Worm (Caenorhabditis elegans) whole organism, L2 larva: ENCODE data around the gene clec-196.

ENCODE experiments used
- gmeb-1 ChIP-seq: fragments of 150-350 bp; optimal IDR thresholded peaks from 2 replicates; lab custom pipeline; 2014; ENCODE audit warnings: missing biosample characterization, missing genetic modification characterization
- skn-1 ChIP-seq: sonication (generic microtip); optimal IDR thresholded peaks from 2 replicates; lab custom pipeline; 2017; ENCODE audit warnings: missing biosample characterization, missing genetic modification characterization
- sma-3 ChIP-seq: sonication (generic microtip); optimal IDR thresholded peaks from 2 replicates; lab custom pipeline; 2016; ENCODE audit warnings: missing genetic modification reagents, missing genetic modification characterization, missing compliant biosample characterization

- no peak for TF ChIP-seq sma-3 (GFP tag; lab: Kevin White, UChicago)
- no peak for TF ChIP-seq skn-1
- no peak for TF ChIP-seq gmeb-1 (tag; lab: Kevin White, UChicago)
These were observed 15.0 kb downstream of the clec-196 start, which contains the start of the genes T28F3.11 and slc-17.4 for ce11 chrIV:17291629-17292199.
